Worm (Caenorhabditis elegans): ENCODE measurements around the gene tag-164.

tag-164 gene

ce11 chrIII:13455207-13455606 lies 4.1 kb upstream of the tag-164 start, which contains the start of gene cua-1:
TSS of gene cua-1 (minus strand) at chrIII:13455307.
- TF ChIP-seq nhr-102 (tag; optimal IDR thresholded peaks at IDR 0.05) (no peak), ceh-20 (GFP tag; IDR thresholded peaks at IDR 0.05) (no peak), saeg-2 (GFP tag; IDR thresholded peaks at IDR 0.05) (no peak), ceh-62 (tag; optimal IDR thresholded peaks at IDR 0.05) (no peak), nhr-10 (tag; optimal IDR thresholded peaks at IDR 0.05) (no peak), hif-1 (tag; optimal IDR thresholded peaks at IDR 0.05) (no peak), dmd-9 (GFP tag; IDR thresholded peaks at IDR 0.05) (no peak), zag-1 (tag; optimal IDR thresholded peaks at IDR 0.05) (no peak), F26F4.8 (GFP tag; conservative IDR thresholded peaks at IDR 0.05) (no peak), ama-1 (optimal IDR thresholded peaks at IDR 0.05) (no peak), nhr-48 (tag; optimal IDR thresholded peaks at IDR 0.05) (no peak), nhr-25 (tag; optimal IDR thresholded peaks at IDR 0.05; ENCODE audit: borderline replicate concordance, insufficient read depth) (no peak), nhr-111 (GFP tag; optimal IDR thresholded peaks at IDR 0.05) (no peak), nhr-28 (tag; optimal IDR thresholded peaks at IDR 0.05) (no peak), egl-27 (tag; optimal IDR thresholded peaks at IDR 0.05) (no peak), lin-38 (GFP tag; IDR thresholded peaks at IDR 0.05) (no peak), madf-9 (GFP tag; conservative IDR thresholded peaks at IDR 0.05) (no peak)

DNA sequence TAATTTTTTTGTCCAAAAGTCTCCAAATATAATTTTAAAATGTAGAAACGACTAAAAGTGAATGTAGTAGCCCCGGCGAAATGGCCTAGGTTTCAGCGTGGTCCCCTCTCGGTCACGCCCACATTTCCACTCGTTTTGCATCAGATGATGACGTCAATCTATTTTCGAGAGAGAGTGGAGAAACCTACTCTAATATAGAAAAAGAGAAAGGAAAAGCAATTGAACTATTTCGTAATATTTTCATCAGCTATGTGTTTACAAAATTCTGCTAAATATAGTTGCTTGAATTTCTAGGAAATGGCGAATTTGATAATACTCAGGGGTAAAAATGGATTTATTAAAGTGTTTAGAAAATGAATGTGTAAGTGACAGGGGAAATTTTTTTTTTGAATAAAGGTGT lies 3.5 kb upstream of the tag-164 start:
- TF ChIP-seq lsy-2 (tag; optimal IDR thresholded peaks at IDR 0.05) (peak in 1 of 2 experiments; percentile 61), fkh-10 (GFP tag; optimal IDR thresholded peaks at IDR 0.05) (peak; percentile 14), nhr-11 (tag; optimal IDR thresholded peaks at IDR 0.05) (peak; percentile 12), ctbp-1 (GFP tag; IDR thresholded peaks at IDR 0.05) (no peak), ceh-32 (tag; optimal IDR thresholded peaks at IDR 0.05; ENCODE audit: poor library complexity) (no peak), F26F4.8 (GFP tag; conservative IDR thresholded peaks at IDR 0.05) (no peak), daf-12 (tag; optimal IDR thresholded peaks at IDR 0.05) (no peak), ztf-7 (tag; optimal IDR thresholded peaks at IDR 0.05) (peak; percentile 83), rbr-2 (tag; optimal IDR thresholded peaks at IDR 0.05) (no peak), hlh-30 (tag; optimal IDR thresholded peaks at IDR 0.05; ENCODE audit: insufficient read depth) (peak; percentile 38), arid-1 (GFP tag; conservative IDR thresholded peaks at IDR 0.05) (0 out of 2 replicates have a peak, but pooled peaks have one; percentile 8), zip-11 (GFP tag; IDR thresholded peaks at IDR 0.05) (no peak), daf-16 (GFP tag; optimal IDR thresholded peaks at IDR 0.05) (no peak), daf-16 (tag; optimal IDR thresholded peaks at IDR 0.05) (peak; percentile 51), duxl-1 (tag; optimal IDR thresholded peaks at IDR 0.05; ENCODE audit: poor library complexity) (no peak), Y105C5A.15 (GFP tag; IDR thresholded peaks at IDR 0.05) (no peak), aha-1 (tag) (peak; percentile 65), mep-1 (tag; optimal IDR thresholded peaks at IDR 0.05) (peak; percentile 38), dmd-6 (GFP tag; IDR thresholded peaks at IDR 0.05) (0 out of 2 replicates have a peak, but pooled peaks have one; percentile 9), nhr-42 (GFP tag; IDR thresholded peaks at IDR 0.05) (no peak)

ce11 chrIII:13457305-13457704 lies 2.0 kb upstream of the tag-164 start:
- TF ChIP-seq Y105C5A.15 (GFP tag; IDR thresholded peaks at IDR 0.05) (0 out of 2 replicates have a peak, but pooled peaks have one; percentile 48), lin-15B (tag; optimal IDR thresholded peaks at IDR 0.05) (no peak), nhr-102 (tag; optimal IDR thresholded peaks at IDR 0.05) (peak; percentile 13), unc-62 (GFP tag; optimal IDR thresholded peaks at IDR 0.05 in 1 of 2) (peak in 1 of 2 experiments; percentile 51), unc-62 (tag; optimal IDR thresholded peaks at IDR 0.05) (no peak), daf-16 (GFP tag; optimal IDR thresholded peaks at IDR 0.05) (no peak), daf-16 (tag; optimal IDR thresholded peaks at IDR 0.05) (no peak)
